Fruit fly (Drosophila melanogaster) whole organism, embryonic: ENCODE results near the gene PolG2.

Experiments used
- Bgb ChIP-seq: fragments of 200-800 bp; sonication (Bioruptor generic); IDR thresholded peaks from 2 replicates; pipeline ENCODE4 v1.3.6; 2022; ENCODE audit warnings: missing biosample characterization, missing genetic modification characterization; ENCODE audit not compliant: partially characterized antibody
- Bteb2 ChIP-seq: fragments of 200-800 bp; sonication (Bioruptor generic); optimal IDR thresholded peaks from 2 replicates; lab custom pipeline; 2016; ENCODE audit warnings: missing biosample characterization, missing genetic modification characterization
- CG10654 ChIP-seq: fragments of 200-800 bp; sonication (Bioruptor generic); optimal IDR thresholded peaks from 2 replicates; lab custom pipeline; 2016; ENCODE audit warnings: missing biosample characterization, missing genetic modification characterization
- CG11456 ChIP-seq: fragments of 200-800 bp; sonication (Bioruptor generic); IDR thresholded peaks from 3 replicates; pipeline ENCODE4 v1.3.6; 2022; ENCODE audit warnings: missing biosample characterization, missing genetic modification characterization
- CG13775 ChIP-seq: fragments of 200-800 bp; sonication (Bioruptor generic); optimal IDR thresholded peaks from 3 replicates; lab custom pipeline; 2017; ENCODE audit warnings: missing biosample characterization, mild to moderate bottlenecking, missing genetic modification characterization
- CG14667 ChIP-seq: fragments of 200-800 bp; sonication (Bioruptor generic); IDR thresholded peaks from 2 replicates; pipeline ENCODE4 v1.3.6; 2022; ENCODE audit warnings: missing biosample characterization, missing genetic modification characterization
- CG14860 ChIP-seq: fragments of 200-800 bp; sonication (Bioruptor generic); IDR thresholded peaks from 3 replicates; pipeline ENCODE4 v1.3.6; 2022; ENCODE audit warnings: missing biosample characterization, missing genetic modification characterization; ENCODE audit not compliant: partially characterized antibody
- CG17359 ChIP-seq: fragments of 200-800 bp; sonication (Bioruptor generic); optimal IDR thresholded peaks from 3 replicates; lab custom pipeline; 2018; ENCODE audit warnings: missing biosample characterization, mild to moderate bottlenecking, missing genetic modification characterization, moderate library complexity
- CG17361 ChIP-seq: fragments of 200-800 bp; sonication (Bioruptor generic); IDR thresholded peaks from 3 replicates; pipeline ENCODE4 v1.3.6; 2022; ENCODE audit warnings: missing biosample characterization, missing genetic modification characterization
- CG17829 ChIP-seq: fragments of 200-800 bp; optimal IDR thresholded peaks from 2 replicates; lab custom pipeline; 2019; ENCODE audit warnings: missing biosample characterization, mild to moderate bottlenecking, missing genetic modification characterization, moderate library complexity
- CG18011 ChIP-seq: fragments of 200-800 bp; sonication (Bioruptor generic); optimal IDR thresholded peaks from 2 replicates; lab custom pipeline; 2017; ENCODE audit warnings: missing biosample characterization, missing genetic modification characterization, mild to moderate bottlenecking, moderate library complexity, missing genotype
- CG2116 ChIP-seq: fragments of 200-800 bp; sonication (Bioruptor generic); optimal IDR thresholded peaks from 3 replicates; lab custom pipeline; 2018; ENCODE audit warnings: missing biosample characterization, mild to moderate bottlenecking, missing genetic modification characterization
- CG2712 ChIP-seq: fragments of 200-800 bp; optimal IDR thresholded peaks from 3 replicates; lab custom pipeline; 2019; ENCODE audit warnings: missing biosample characterization, mild to moderate bottlenecking, missing genetic modification characterization, moderate library complexity
- CG30403 ChIP-seq: fragments of 200-800 bp; sonication (Bioruptor generic); optimal IDR thresholded peaks from 3 replicates; lab custom pipeline; 2016; ENCODE audit warnings: missing biosample characterization, missing genetic modification characterization
- CG31224 ChIP-seq: fragments of 200-800 bp; sonication (Bioruptor generic); IDR thresholded peaks from 2 replicates; pipeline ENCODE4 v1.3.6; 2022; ENCODE audit warnings: missing biosample characterization, missing genetic modification characterization
- CG33213 ChIP-seq: fragments of 200-800 bp; sonication (Bioruptor generic); optimal IDR thresholded peaks from 3 replicates; lab custom pipeline; 2016; ENCODE audit warnings: missing biosample characterization, missing genetic modification characterization
- CG34376 ChIP-seq: fragments of 200-800 bp; sonication (Bioruptor generic); optimal IDR thresholded peaks from 2 replicates; lab custom pipeline; 2018; ENCODE audit warnings: missing biosample characterization, mild to moderate bottlenecking, missing genetic modification characterization
- CG42726 ChIP-seq: fragments of 200-800 bp; sonication (Bioruptor generic); IDR thresholded peaks from 2 replicates; pipeline ENCODE4 v1.3.6; 2022; ENCODE audit warnings: missing biosample characterization, missing genetic modification characterization; ENCODE audit not compliant: partially characterized antibody
- CG4360 ChIP-seq: fragments of 200-800 bp; sonication (Bioruptor generic); IDR thresholded peaks from 2 replicates; pipeline ENCODE4 v1.3.6; 2022; ENCODE audit warnings: missing biosample characterization, missing genetic modification characterization
- CG4617 ChIP-seq: fragments of 200-800 bp; sonication (Bioruptor generic); optimal IDR thresholded peaks from 3 replicates; lab custom pipeline; 2016; ENCODE audit warnings: missing biosample characterization, missing genetic modification characterization, borderline replicate concordance
- D ChIP-seq, 2 experiments: fragments of 200-800 bp in 1 of 2; fragments of >200 bp in 1 of 2; sonication (Bioruptor generic) in 1 of 2; optimal IDR thresholded peaks; 2 replicates in 1 of 2; 3 replicates in 1 of 2; lab custom pipeline; 2017; ENCODE audit warnings: mild to moderate bottlenecking in 1 of 2, missing biosample characterization in 1 of 2, missing genetic modification characterization in 1 of 2, missing genetic modification reagents in 1 of 2
- Dfd ChIP-seq, 2 experiments: fragments of >200 bp; optimal IDR thresholded peaks; 2 replicates each; lab custom pipeline; 2017; ENCODE audit warnings: missing biosample characterization in 2 of 2, missing genetic modification characterization in 2 of 2
- Dll ChIP-seq: fragments of 200-800 bp; sonication (Bioruptor generic); IDR thresholded peaks from 4 replicates; pipeline ENCODE4 v1.3.6; 2022; ENCODE audit warnings: missing biosample characterization, missing genetic modification characterization; ENCODE audit not compliant: partially characterized antibody
- Doc3 ChIP-seq: fragments of 200-800 bp; sonication (Bioruptor generic); IDR thresholded peaks from 3 replicates; pipeline ENCODE4 v1.3.6; 2022; ENCODE audit warnings: missing biosample characterization, missing genetic modification characterization; ENCODE audit not compliant: partially characterized antibody
- Elba2 ChIP-seq: fragments of 200-800 bp; sonication (Bioruptor generic); optimal IDR thresholded peaks from 3 replicates; lab custom pipeline; 2016; ENCODE audit warnings: missing biosample characterization, missing genetic modification characterization
- Lhr ChIP-seq: fragments of 200-800 bp; sonication (Bioruptor generic); optimal IDR thresholded peaks from 3 replicates; lab custom pipeline; 2017; ENCODE audit warnings: mild to moderate bottlenecking, missing biosample characterization, missing genetic modification reagents, missing genetic modification characterization
- PHDP ChIP-seq: fragments of 200-800 bp; sonication (Bioruptor generic); optimal IDR thresholded peaks from 3 replicates; lab custom pipeline; 2018; ENCODE audit warnings: missing biosample characterization, mild to moderate bottlenecking, missing genetic modification characterization, moderate library complexity
- Sry-β ChIP-seq: fragments of 200-800 bp; sonication (Bioruptor generic); optimal IDR thresholded peaks from 2 replicates; lab custom pipeline; 2018; ENCODE audit warnings: missing biosample characterization, mild to moderate bottlenecking, missing genetic modification characterization, moderate library complexity
- Ssrp ChIP-seq: fragments of 200-800 bp; sonication (Bioruptor generic); optimal IDR thresholded peaks from 2 replicates; lab custom pipeline; 2018; ENCODE audit warnings: missing biosample characterization, mild to moderate bottlenecking, missing genetic modification characterization, moderate library complexity
- Usf ChIP-seq: fragments of 200-800 bp; sonication (Bioruptor generic); optimal IDR thresholded peaks from 2 replicates; lab custom pipeline; 2017; ENCODE audit warnings: missing genotype, missing biosample characterization, missing genetic modification characterization
- YL-1 ChIP-seq: fragments of 200-800 bp; sonication (Bioruptor generic); optimal IDR thresholded peaks from 3 replicates; lab custom pipeline; 2017; ENCODE audit warnings: missing biosample characterization, mild to moderate bottlenecking, missing genetic modification characterization
- cad ChIP-seq: fragments of >200 bp; optimal IDR thresholded peaks from 2 replicates; lab custom pipeline; 2017; ENCODE audit warnings: missing biosample characterization, missing genetic modification characterization
- chinmo ChIP-seq: fragments of 200-800 bp; sonication (Bioruptor generic); IDR thresholded peaks from 4 replicates; pipeline ENCODE4 v1.3.6; 2022; ENCODE audit warnings: missing biosample characterization, missing genetic modification characterization; ENCODE audit not compliant: partially characterized antibody
- croc ChIP-seq: fragments of 200-800 bp; sonication (Bioruptor generic); conservative IDR thresholded peaks from 3 replicates; pipeline ENCODE4 v1.3.6; 2022; ENCODE audit warnings: missing biosample characterization, missing genetic modification characterization
- disco-r ChIP-seq: fragments of 200-800 bp; sonication (Bioruptor generic); optimal IDR thresholded peaks from 2 replicates; lab custom pipeline; 2016; ENCODE audit warnings: missing biosample characterization, missing genetic modification characterization
- insv ChIP-seq, 2 experiments: fragments of 200-800 bp; sonication (Bioruptor generic); optimal IDR thresholded peaks; 3 replicates each; lab custom pipeline; 2016 to 2018; ENCODE audit warnings: missing biosample characterization in 2 of 2, missing genetic modification characterization in 2 of 2
- knrl ChIP-seq: fragments of 200-800 bp; sonication (Bioruptor generic); IDR thresholded peaks from 3 replicates; pipeline ENCODE4 v1.3.6; 2022; ENCODE audit warnings: missing biosample characterization, missing genetic modification characterization; ENCODE audit not compliant: partially characterized antibody
- pnt ChIP-seq: fragments of 200-800 bp; sonication (Bioruptor generic); optimal IDR thresholded peaks from 3 replicates; lab custom pipeline; 2016; ENCODE audit warnings: missing biosample characterization, missing genetic modification characterization
- pum ChIP-seq: fragments of 200-800 bp; sonication (Bioruptor generic); optimal IDR thresholded peaks from 2 replicates; lab custom pipeline; 2016; ENCODE audit warnings: missing biosample characterization, missing genetic modification characterization
- ro ChIP-seq: fragments of 200-800 bp; sonication (Bioruptor generic); IDR thresholded peaks from 2 replicates; pipeline ENCODE4 v1.3.6; 2022; ENCODE audit warnings: missing biosample characterization, missing genetic modification characterization
- run ChIP-seq: fragments of 200-800 bp; sonication (Bioruptor generic); optimal IDR thresholded peaks from 3 replicates; lab custom pipeline; 2018; ENCODE audit warnings: missing biosample characterization, mild to moderate bottlenecking, missing genetic modification characterization
- sima ChIP-seq: fragments of 200-800 bp; sonication (Bioruptor generic); optimal IDR thresholded peaks from 2 replicates; lab custom pipeline; 2016; ENCODE audit warnings: missing biosample characterization, missing genetic modification characterization
- sisA ChIP-seq: fragments of 200-800 bp; sonication (Bioruptor generic); IDR thresholded peaks from 2 replicates; pipeline ENCODE4 v1.3.6; 2022; ENCODE audit warnings: missing biosample characterization, missing genetic modification characterization
- so ChIP-seq: fragments of 200-800 bp; sonication (Bioruptor generic); IDR thresholded peaks from 3 replicates; pipeline ENCODE4 v1.3.6; 2022; ENCODE audit warnings: missing biosample characterization, missing genetic modification characterization
- stc ChIP-seq: fragments of 200-800 bp; sonication (Bioruptor generic); IDR thresholded peaks from 2 replicates; pipeline ENCODE4 v1.3.6; 2022; ENCODE audit warnings: missing biosample characterization, missing genetic modification characterization
- tin ChIP-seq: fragments of 200-800 bp; sonication (Bioruptor generic); optimal IDR thresholded peaks from 3 replicates; lab custom pipeline; 2016; ENCODE audit warnings: missing biosample characterization, missing genetic modification characterization
- usp ChIP-seq: fragments of >200 bp; optimal IDR thresholded peaks from 2 replicates; lab custom pipeline; 2017; ENCODE audit warnings: missing biosample characterization, missing genetic modification characterization
- zfh2 ChIP-seq: fragments of 200-800 bp; sonication (Bioruptor generic); optimal IDR thresholded peaks from 2 replicates; lab custom pipeline; 2016; ENCODE audit warnings: missing biosample characterization, missing genetic modification characterization

The PolG2 gene

DNA sequence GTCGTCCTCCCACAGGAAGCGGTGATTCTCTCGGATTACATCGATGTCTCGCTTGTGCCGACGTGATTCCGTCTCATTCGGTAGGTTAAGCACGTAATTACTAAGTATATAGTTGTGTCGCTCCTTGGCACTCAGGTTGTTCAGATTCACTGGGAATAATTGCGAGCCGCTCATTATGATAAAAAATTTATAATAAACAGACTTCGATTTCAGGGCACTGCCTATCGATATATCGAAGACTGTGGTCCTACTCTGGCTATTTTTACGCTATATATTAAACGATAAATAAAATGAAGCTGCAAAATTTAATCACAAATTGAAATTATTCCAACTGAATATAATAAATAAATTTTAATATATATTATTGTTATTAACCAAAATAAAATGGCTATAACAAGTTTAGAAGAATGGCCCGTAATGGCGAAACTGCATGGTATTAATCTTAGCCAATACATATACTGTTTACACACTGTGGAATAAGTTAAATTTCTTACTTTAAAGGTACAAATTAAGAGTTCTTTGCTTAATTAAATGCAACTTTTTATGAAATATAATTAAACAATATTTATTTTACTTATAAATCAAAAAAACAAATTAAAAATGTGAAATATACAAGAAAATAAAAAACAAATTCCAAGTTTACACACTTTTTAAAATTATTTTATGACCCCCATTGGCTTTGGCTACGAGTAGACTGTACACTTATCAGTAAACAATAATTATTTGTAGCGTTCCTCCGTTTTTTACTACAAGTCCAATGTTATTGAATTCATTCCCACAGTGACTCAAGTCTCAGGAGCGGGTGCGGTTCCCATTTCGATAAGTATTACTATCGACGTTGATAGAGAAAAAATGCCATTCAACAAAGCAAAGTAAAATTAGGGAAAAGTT, 49.4 kb downstream of the PolG2 start, which contains the start of gene Eato (continued):
- TF ChIP-seq CG2712 (peak; percentile 27), insv (GFP tag; optimal IDR thresholded peaks at IDR 0.05; lab: Kevin White, UChicago) (no peak), Dll (GFP tag; lab: Robert Waterston, UW) (peak; percentile 65), usp (GFP tag; lab: Kevin White, UChicago) (no peak), CG33213 (GFP tag; lab: Kevin White, UChicago) (no peak), CG14667 (GFP tag; lab: Robert Waterston, UW) (no peak), CG17829 (no peak), CG18011 (no peak), PHDP (tag; lab: Kevin White, UChicago) (no peak), CG13775 (peak; percentile 58), Bgb (GFP tag; lab: Robert Waterston, UW) (peak; percentile 50), sima (GFP tag; lab: Kevin White, UChicago) (no peak), run (tag; lab: Kevin White, UChicago) (no peak), CG11456 (GFP tag; lab: Robert Waterston, UW) (peak; percentile 5; the same call in 1 of the 3 replicates), zfh2 (GFP tag; lab: Kevin White, UChicago) (peak; percentile 24), pnt (no peak), croc (GFP tag; lab: Robert Waterston, UW) (no peak), CG4617 (GFP tag; lab: Kevin White, UChicago) (no peak), D (optimal IDR thresholded peaks at IDR 0.05; lab: Kevin White, UChicago) (no peak), D (GFP tag; optimal IDR thresholded peaks at IDR 0.05; lab: Kevin White, UChicago) (no peak), CG10654 (GFP tag; lab: Kevin White, UChicago) (no peak), Elba2 (no peak), CG34376 (no peak), CG14860 (peak; percentile 28; the same call in 1 of the 3 replicates), CG17359 (tag; lab: Kevin White, UChicago) (no peak), Lhr (GFP tag; lab: Kevin White, UChicago) (no peak), Ssrp (tag; lab: Kevin White, UChicago) (no peak), CG42726 (GFP tag; lab: Robert Waterston, UW) (no peak), Doc3 (GFP tag; lab: Robert Waterston, UW) (no peak; the same call in 2 of the 3 replicates), chinmo (GFP tag; lab: Robert Waterston, UW) (0 out of 4 replicates have a peak, but pooled peaks have one; percentile 6), Usf (GFP tag; lab: Kevin White, UChicago) (no peak), Sry-β (GFP tag; lab: Kevin White, UChicago) (peak; percentile 81), pum (GFP tag; lab: Kevin White, UChicago) (no peak), stc (GFP tag; lab: Robert Waterston, UW) (no peak), knrl (GFP tag; lab: Robert Waterston, UW) (peak; percentile 38; the same call in 2 of the 3 replicates), Bteb2 (GFP tag; lab: Kevin White, UChicago) (no peak), CG17361 (GFP tag; lab: Robert Waterston, UW) (0 out of 3 replicates have a peak, but pooled peaks have one; percentile 55), cad (no peak), YL-1 (GFP tag; lab: Kevin White, UChicago) (no peak), tin (GFP tag; lab: Kevin White, UChicago) (no peak), ro (GFP tag; lab: Robert Waterston, UW) (no peak), CG4360 (GFP tag; lab: Robert Waterston, UW) (no peak), CG31224 (GFP tag; lab: Robert Waterston, UW) (no peak), Dfd (GFP tag; optimal IDR thresholded peaks at IDR 0.05; lab: Kevin White, UChicago) (no peak), CG30403 (GFP tag; lab: Kevin White, UChicago) (peak; percentile 7), sisA (GFP tag; lab: Robert Waterston, UW) (no peak), CG2116 (GFP tag; lab: Kevin White, UChicago) (peak; percentile 34), so (no peak), disco-r (GFP tag; lab: Kevin White, UChicago) (no peak)
